Fruit fly (Drosophila melanogaster) whole organism, embryonic: ENCODE data around the gene gukh.

Experiments used
- ATbp ChIP-seq: fragments of 200-800 bp; sonication (Bioruptor generic); optimal IDR thresholded peaks from 2 replicates; lab custom pipeline; 2017; ENCODE audit warnings: missing biosample characterization, mild to moderate bottlenecking, missing genetic modification characterization, missing genetic modification reagents
- Adf1 ChIP-seq: fragments of 200-800 bp; sonication (Bioruptor generic); IDR thresholded peaks from 2 replicates; pipeline ENCODE4 v1.3.6; 2022; ENCODE audit warnings: missing biosample characterization, missing genetic modification characterization
- Atf-2 ChIP-seq: fragments of 200-800 bp; sonication (Bioruptor generic); optimal IDR thresholded peaks from 2 replicates; lab custom pipeline; 2016; ENCODE audit warnings: missing biosample characterization, missing genetic modification characterization
- Bdp1 ChIP-seq: fragments of 200-800 bp; sonication (Bioruptor generic); optimal IDR thresholded peaks from 3 replicates; lab custom pipeline; 2016; ENCODE audit warnings: missing biosample characterization, missing genetic modification characterization
- C15 ChIP-seq: fragments of 200-800 bp; sonication (Bioruptor generic); IDR thresholded peaks from 3 replicates; pipeline ENCODE4 v1.3.6; 2022; ENCODE audit warnings: missing biosample characterization, missing genetic modification characterization
- CG11247 ChIP-seq: fragments of 200-800 bp; sonication (Bioruptor generic); IDR thresholded peaks from 2 replicates; pipeline ENCODE4 v1.3.6; 2022; ENCODE audit warnings: missing biosample characterization, missing genetic modification characterization
- CG12236 ChIP-seq: fragments of 200-800 bp; sonication (Bioruptor generic); optimal IDR thresholded peaks from 2 replicates; lab custom pipeline; 2016; ENCODE audit warnings: missing biosample characterization, missing genetic modification characterization
- CG12942 ChIP-seq: fragments of 200-800 bp; sonication (Bioruptor generic); optimal IDR thresholded peaks from 3 replicates; lab custom pipeline; 2016; ENCODE audit warnings: missing biosample characterization, missing genetic modification characterization
- CG13123 ChIP-seq: fragments of 200-800 bp; sonication (Bioruptor generic); optimal IDR thresholded peaks from 2 replicates; lab custom pipeline; 2016; ENCODE audit warnings: missing biosample characterization, missing genetic modification characterization
- CG14860 ChIP-seq: fragments of 200-800 bp; sonication (Bioruptor generic); IDR thresholded peaks from 3 replicates; pipeline ENCODE4 v1.3.6; 2022; ENCODE audit warnings: missing biosample characterization, missing genetic modification characterization; ENCODE audit not compliant: partially characterized antibody
- CG16863 ChIP-seq: fragments of 200-800 bp; sonication (Bioruptor generic); optimal IDR thresholded peaks from 3 replicates; lab custom pipeline; 2016; ENCODE audit warnings: missing biosample characterization, missing genetic modification characterization
- CG17328 ChIP-seq: fragments of 200-800 bp; sonication (Bioruptor generic); IDR thresholded peaks from 2 replicates; pipeline ENCODE4 v1.3.6; 2022; ENCODE audit warnings: missing biosample characterization, missing genetic modification characterization
- CG17829 ChIP-seq: fragments of 200-800 bp; optimal IDR thresholded peaks from 2 replicates; lab custom pipeline; 2019; ENCODE audit warnings: missing biosample characterization, mild to moderate bottlenecking, missing genetic modification characterization, moderate library complexity
- CG18262 ChIP-seq: fragments of 200-800 bp; optimal IDR thresholded peaks from 3 replicates; lab custom pipeline; 2019; ENCODE audit warnings: missing biosample characterization, mild to moderate bottlenecking, missing genetic modification characterization, moderate library complexity
- CG30431 ChIP-seq: fragments of 200-800 bp; sonication (Bioruptor generic); optimal IDR thresholded peaks from 2 replicates; lab custom pipeline; 2017; ENCODE audit warnings: missing biosample characterization, missing genetic modification characterization
- CG3407 ChIP-seq: fragments of 200-800 bp; sonication (Bioruptor generic); optimal IDR thresholded peaks from 2 replicates; lab custom pipeline; 2018; ENCODE audit warnings: missing biosample characterization, mild to moderate bottlenecking, missing genetic modification characterization
- CG34224 ChIP-seq: fragments of 200-800 bp; sonication (Bioruptor generic); IDR thresholded peaks from 3 replicates; pipeline ENCODE4 v1.3.6; 2022; ENCODE audit warnings: missing biosample characterization, missing genetic modification characterization; ENCODE audit not compliant: partially characterized antibody
- CG42726 ChIP-seq: fragments of 200-800 bp; sonication (Bioruptor generic); IDR thresholded peaks from 2 replicates; pipeline ENCODE4 v1.3.6; 2022; ENCODE audit warnings: missing biosample characterization, missing genetic modification characterization; ENCODE audit not compliant: partially characterized antibody
- CG6683 ChIP-seq: fragments of 200-800 bp; sonication (Bioruptor generic); optimal IDR thresholded peaks from 2 replicates; lab custom pipeline; 2017; ENCODE audit warnings: missing biosample characterization, mild to moderate bottlenecking, missing genetic modification characterization, missing genetic modification reagents
- CG6765 ChIP-seq: fragments of 200-800 bp; sonication (Bioruptor generic); optimal IDR thresholded peaks from 3 replicates; lab custom pipeline; 2017; ENCODE audit warnings: missing biosample characterization, mild to moderate bottlenecking, missing genetic modification characterization
- CG6813 ChIP-seq: fragments of 200-800 bp; sonication (Bioruptor generic); optimal IDR thresholded peaks from 2 replicates; lab custom pipeline; 2017; ENCODE audit warnings: missing biosample characterization, missing genetic modification characterization, mild to moderate bottlenecking, moderate library complexity, missing genetic modification reagents
- CG7786 ChIP-seq: fragments of 200-800 bp; sonication (Bioruptor generic); optimal IDR thresholded peaks from 2 replicates; lab custom pipeline; 2016; ENCODE audit warnings: missing biosample characterization, missing genetic modification characterization
- CG8290 ChIP-seq, 3 experiments: fragments of 200-800 bp; sonication (Bioruptor generic); optimal IDR thresholded peaks; 2 replicates each; lab custom pipeline; 2016 to 2019; ENCODE audit warnings: missing biosample characterization in 3 of 3, missing genetic modification characterization in 3 of 3, mild to moderate bottlenecking in 2 of 3, moderate library complexity in 1 of 3
- CG9215 ChIP-seq: fragments of 200-800 bp; sonication (Bioruptor generic); IDR thresholded peaks from 2 replicates; pipeline ENCODE4 v1.3.6; 2022; ENCODE audit warnings: missing biosample characterization, missing genetic modification characterization
- CTCF ChIP-seq: fragments of 200-800 bp; sonication (Bioruptor generic); optimal IDR thresholded peaks from 2 replicates; lab custom pipeline; 2017; ENCODE audit warnings: missing biosample characterization, mild to moderate bottlenecking, missing genetic modification characterization, moderate library complexity
- Dek ChIP-seq: fragments of 200-800 bp; sonication (Bioruptor generic); optimal IDR thresholded peaks from 3 replicates; lab custom pipeline; 2019; ENCODE audit warnings: missing biosample characterization, mild to moderate bottlenecking, missing genetic modification characterization, moderate library complexity
- Dip3 ChIP-seq: fragments of 200-800 bp; sonication (Bioruptor generic); optimal IDR thresholded peaks from 3 replicates; lab custom pipeline; 2016; ENCODE audit warnings: missing biosample characterization, missing genetic modification characterization
- E2f2 ChIP-seq: fragments of 200-800 bp; sonication (Bioruptor generic); IDR thresholded peaks from 2 replicates; pipeline ENCODE4 v1.3.6; 2022; ENCODE audit warnings: missing biosample characterization, missing genetic modification characterization
- HLH4C ChIP-seq: fragments of 200-800 bp; sonication (Bioruptor generic); IDR thresholded peaks from 3 replicates; pipeline ENCODE4 v1.3.6; 2022; ENCODE audit warnings: missing biosample characterization, missing genetic modification characterization; ENCODE audit not compliant: partially characterized antibody
- HLH54F ChIP-seq: fragments of 200-800 bp; sonication (Bioruptor generic); optimal IDR thresholded peaks from 3 replicates; lab custom pipeline; 2016; ENCODE audit warnings: missing biosample characterization, missing genetic modification characterization
- Hr51 ChIP-seq, 2 experiments: fragments of 200-800 bp; sonication (Bioruptor generic); optimal IDR thresholded peaks; 2 replicates in 1 of 2; 3 replicates in 1 of 2; lab custom pipeline; 2016 to 2018; ENCODE audit warnings: missing biosample characterization in 2 of 2, missing genetic modification characterization in 2 of 2, mild to moderate bottlenecking in 1 of 2, moderate library complexity in 1 of 2
- Hr78 ChIP-seq, 2 experiments: fragments of 200-800 bp in 1 of 2; fragments of >200 bp in 1 of 2; sonication (Bioruptor generic) in 1 of 2; optimal IDR thresholded peaks; 2 replicates each; lab custom pipeline; 2017 to 2019; ENCODE audit warnings: missing biosample characterization in 2 of 2, missing genetic modification characterization in 2 of 2, mild to moderate bottlenecking in 1 of 2, moderate library complexity in 1 of 2
- Max ChIP-seq: fragments of 200-800 bp; sonication (Bioruptor generic); optimal IDR thresholded peaks from 2 replicates; lab custom pipeline; 2016; ENCODE audit warnings: missing biosample characterization, mild to moderate bottlenecking, missing genetic modification characterization
- Med ChIP-seq: fragments of 200-800 bp; sonication (Bioruptor generic); peaks from one replicate; lab custom pipeline; 2016; ENCODE audit warnings: missing biosample characterization, missing genetic modification characterization, mild to moderate bottlenecking, inconsistent platforms, moderate library complexity
- Rfx ChIP-seq: fragments of 200-800 bp; sonication (Bioruptor generic); IDR thresholded peaks from 2 replicates; pipeline ENCODE4 v1.3.6; 2022; ENCODE audit warnings: missing biosample characterization, missing genetic modification characterization
- Xbp1 ChIP-seq: fragments of 200-800 bp; sonication (Bioruptor generic); optimal IDR thresholded peaks from 3 replicates; lab custom pipeline; 2016; ENCODE audit warnings: missing biosample characterization, mild to moderate bottlenecking, missing genetic modification characterization
- Xrp1 ChIP-seq: fragments of 200-800 bp; sonication (Bioruptor generic); IDR thresholded peaks from 2 replicates; pipeline ENCODE4 v1.3.6; 2022; ENCODE audit warnings: missing biosample characterization, missing genetic modification characterization
- ac ChIP-seq: fragments of 200-800 bp; sonication (Bioruptor generic); optimal IDR thresholded peaks from 3 replicates; lab custom pipeline; 2017; ENCODE audit warnings: missing biosample characterization, mild to moderate bottlenecking, missing genetic modification characterization
- ato ChIP-seq: fragments of 200-800 bp; sonication (Bioruptor generic); IDR thresholded peaks from 2 replicates; pipeline ENCODE4 v1.3.6; 2022; ENCODE audit warnings: missing biosample characterization, missing genetic modification characterization; ENCODE audit not compliant: partially characterized antibody
- da ChIP-seq: fragments of 200-800 bp; sonication (Bioruptor generic); optimal IDR thresholded peaks from 2 replicates; lab custom pipeline; 2016; ENCODE audit warnings: missing biosample characterization, missing genetic modification characterization
- dati ChIP-seq: fragments of 200-800 bp; sonication (Bioruptor generic); IDR thresholded peaks from 2 replicates; pipeline ENCODE4 v1.3.6; 2022; ENCODE audit warnings: missing biosample characterization, missing genetic modification characterization
- grn ChIP-seq: fragments of 200-800 bp; sonication (Bioruptor generic); optimal IDR thresholded peaks from 3 replicates; lab custom pipeline; 2017; ENCODE audit warnings: missing biosample characterization, missing genetic modification characterization
- nau ChIP-seq: fragments of 200-800 bp; sonication (Bioruptor generic); optimal IDR thresholded peaks from 3 replicates; lab custom pipeline; 2017; ENCODE audit warnings: missing biosample characterization, mild to moderate bottlenecking, missing genetic modification characterization, missing genetic modification reagents
- p53 ChIP-seq: fragments of 200-800 bp; sonication (Bioruptor generic); optimal IDR thresholded peaks from 2 replicates; lab custom pipeline; 2016; ENCODE audit warnings: missing biosample characterization, missing genetic modification characterization
- pb ChIP-seq: fragments of 200-800 bp; sonication (Bioruptor generic); optimal IDR thresholded peaks from 3 replicates; lab custom pipeline; 2016; ENCODE audit warnings: missing biosample characterization, missing genetic modification characterization
- sd ChIP-seq: fragments of 200-800 bp; sonication (Bioruptor generic); optimal IDR thresholded peaks from 3 replicates; lab custom pipeline; 2018; ENCODE audit warnings: missing biosample characterization, mild to moderate bottlenecking, missing genetic modification characterization, moderate library complexity
- sim ChIP-seq: fragments of 200-800 bp; sonication (Bioruptor generic); IDR thresholded peaks from 2 replicates; pipeline ENCODE4 v1.3.6; 2022; ENCODE audit warnings: missing biosample characterization, missing genetic modification characterization
- sr ChIP-seq: fragments of 200-800 bp; sonication (Bioruptor generic); IDR thresholded peaks from 3 replicates; pipeline ENCODE4 v1.3.6; 2022; ENCODE audit warnings: missing biosample characterization, missing genetic modification characterization
- stc ChIP-seq: fragments of 200-800 bp; sonication (Bioruptor generic); IDR thresholded peaks from 2 replicates; pipeline ENCODE4 v1.3.6; 2022; ENCODE audit warnings: missing biosample characterization, missing genetic modification characterization
- sug ChIP-seq: fragments of 200-800 bp; optimal IDR thresholded peaks from 2 replicates; lab custom pipeline; 2019; ENCODE audit warnings: missing biosample characterization, mild to moderate bottlenecking, missing genetic modification characterization, moderate library complexity
- wdn ChIP-seq: fragments of 200-800 bp; sonication (Bioruptor generic); IDR thresholded peaks from 2 replicates; pipeline ENCODE4 v1.3.6; 2022; ENCODE audit warnings: missing biosample characterization, missing genetic modification characterization
- yki ChIP-seq: fragments of >200 bp; optimal IDR thresholded peaks from 3 replicates; lab custom pipeline; 2018

Gene gukh

DNA sequence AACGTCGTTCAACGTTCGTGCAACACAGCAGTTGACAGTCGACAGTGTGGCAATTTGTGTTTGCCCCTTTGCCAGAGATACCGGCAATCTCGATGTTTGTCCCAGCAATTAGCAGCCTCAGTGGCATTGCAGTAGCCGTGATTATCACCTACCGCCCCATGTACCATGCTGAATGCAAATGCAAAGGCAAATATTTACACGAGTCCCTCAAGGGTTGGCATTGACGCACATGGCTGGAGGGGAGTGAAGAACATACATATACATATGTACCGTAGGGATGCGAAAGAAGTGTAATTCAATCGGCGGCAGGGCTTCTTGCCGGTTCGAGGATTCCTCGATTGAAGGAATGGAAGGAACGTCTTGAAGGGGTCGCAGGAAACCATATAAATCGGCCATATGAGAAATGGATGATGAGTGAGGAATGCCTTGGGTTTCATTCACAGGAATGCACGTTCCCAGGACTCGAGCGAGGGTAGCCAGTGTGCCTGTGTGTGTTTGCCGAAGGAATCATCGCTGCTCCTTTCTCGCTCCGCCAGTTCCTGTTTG, 16.2 kb downstream of the gukh start (continued):
- no peak for TF ChIP-seq ato (GFP tag; lab: Robert Waterston, UW)
- no peak for TF ChIP-seq grn (GFP tag; lab: Kevin White, UChicago)
- peak; percentile 51 for TF ChIP-seq CG6813 (GFP tag; lab: Kevin White, UChicago)
- TF ChIP-seq CG34224 (GFP tag; lab: Robert Waterston, UW) = no peak
- peak in 1 of 2 experiments; percentile 6 for TF ChIP-seq Hr78 (GFP tag; optimal IDR thresholded peaks at IDR 0.05; lab: Kevin White, UChicago)
- no peak for TF ChIP-seq CG13123 (GFP tag; lab: Kevin White, UChicago)
- no peak for TF ChIP-seq CG7786 (GFP tag; lab: Kevin White, UChicago)
- no peak for TF ChIP-seq HLH54F (GFP tag; lab: Kevin White, UChicago)
- TF ChIP-seq da = no peak
- no peak for TF ChIP-seq Dek
- TF ChIP-seq CG16863 = no peak
- no peak for TF ChIP-seq CG42726 (GFP tag; lab: Robert Waterston, UW)
- no peak for TF ChIP-seq Adf1
- no peak for TF ChIP-seq pb (GFP tag; lab: Kevin White, UChicago)
- no peak for TF ChIP-seq sim (GFP tag; lab: Robert Waterston, UW)
- no peak for TF ChIP-seq CG18262 (tag; lab: Kevin White, UChicago)
- TF ChIP-seq CG3407 (GFP tag; lab: Kevin White, UChicago) = peak; percentile 2
- no peak for TF ChIP-seq Rfx (GFP tag; lab: Robert Waterston, UW)
- TF ChIP-seq CG11247 (GFP tag; lab: Robert Waterston, UW) = no peak
- no peak for TF ChIP-seq CG6765
- no peak for TF ChIP-seq stc (GFP tag; lab: Robert Waterston, UW)
- TF ChIP-seq CG12942 (GFP tag; lab: Kevin White, UChicago) = no peak
- no peak for TF ChIP-seq CG6683 (GFP tag; lab: Kevin White, UChicago)
- no peak for TF ChIP-seq E2f2
- no peak for TF ChIP-seq Atf-2 (GFP tag; lab: Kevin White, UChicago)
- no peak for TF ChIP-seq CTCF (GFP tag; lab: Kevin White, UChicago)
- TF ChIP-seq sd (tag; lab: Kevin White, UChicago) = peak; percentile 39
- no peak for TF ChIP-seq Xbp1 (GFP tag; lab: Kevin White, UChicago)
- no peak for TF ChIP-seq Max
- TF ChIP-seq CG12236 (GFP tag; lab: Kevin White, UChicago) = no peak
- no peak for TF ChIP-seq Bdp1 (GFP tag; lab: Kevin White, UChicago)
- TF ChIP-seq dati (GFP tag; lab: Robert Waterston, UW) = no peak
- TF ChIP-seq sug (tag; lab: Kevin White, UChicago) = no peak
- TF ChIP-seq Dip3 = no peak
- TF ChIP-seq Xrp1 = no peak
- no peak for TF ChIP-seq yki (lab: Kevin White, UChicago)
- TF ChIP-seq CG30431 (GFP tag; lab: Kevin White, UChicago) = no peak
- peak; percentile 54 for TF ChIP-seq Med
- TF ChIP-seq CG9215 (GFP tag; lab: Robert Waterston, UW) = no peak
- TF ChIP-seq nau (GFP tag; lab: Kevin White, UChicago) = no peak
- TF ChIP-seq CG14860 = no peak
- no peak for TF ChIP-seq CG17829 (tag; lab: Kevin White, UChicago)
- TF ChIP-seq HLH4C (GFP tag; lab: Robert Waterston, UW) = no peak
- no peak for TF ChIP-seq Hr51 (GFP tag; optimal IDR thresholded peaks at IDR 0.05; lab: Kevin White, UChicago)
- TF ChIP-seq p53 (GFP tag; lab: Kevin White, UChicago) = no peak
- TF ChIP-seq sr (GFP tag; lab: Robert Waterston, UW) = no peak
- TF ChIP-seq ATbp (GFP tag; lab: Kevin White, UChicago) = peak; percentile 39
- no peak for TF ChIP-seq CG17328 (GFP tag; lab: Robert Waterston, UW)
- no peak for TF ChIP-seq C15
- no peak for TF ChIP-seq wdn
- TF ChIP-seq CG8290 (GFP tag; optimal IDR thresholded peaks at IDR 0.05; lab: Kevin White, UChicago) = no peak
- TF ChIP-seq CG8290 (tag; optimal IDR thresholded peaks at IDR 0.05; lab: Kevin White, UChicago) = peak in 1 of 2 experiments; percentile 11
- peak; percentile 33 for TF ChIP-seq ac (GFP tag; lab: Kevin White, UChicago)
